Fruit fly (Drosophila melanogaster) whole organism, embryonic: ENCODE data around the gene IleRS-m.

Experiments used
- Adf1 ChIP-seq: fragments of 200-800 bp; sonication (Bioruptor generic); IDR thresholded peaks from 2 replicates; pipeline ENCODE4 v1.3.6; 2022; ENCODE audit warnings: missing biosample characterization, missing genetic modification characterization
- Asciz ChIP-seq: fragments of 200-800 bp; sonication (Bioruptor generic); optimal IDR thresholded peaks from 2 replicates; lab custom pipeline; 2017; ENCODE audit warnings: missing biosample characterization, mild to moderate bottlenecking, missing genetic modification characterization, missing genetic modification reagents
- CG10565 ChIP-seq: fragments of 200-800 bp; sonication (Bioruptor generic); optimal IDR thresholded peaks from 3 replicates; lab custom pipeline; 2016; ENCODE audit warnings: missing biosample characterization, mild to moderate bottlenecking, missing genetic modification characterization
- CG11723 ChIP-seq: fragments of 200-800 bp; sonication (Bioruptor generic); optimal IDR thresholded peaks from 2 replicates; lab custom pipeline; 2017; ENCODE audit warnings: missing biosample characterization, mild to moderate bottlenecking, missing genetic modification characterization
- CG14667 ChIP-seq: fragments of 200-800 bp; sonication (Bioruptor generic); IDR thresholded peaks from 2 replicates; pipeline ENCODE4 v1.3.6; 2022; ENCODE audit warnings: missing biosample characterization, missing genetic modification characterization
- CG17328 ChIP-seq: fragments of 200-800 bp; sonication (Bioruptor generic); IDR thresholded peaks from 2 replicates; pipeline ENCODE4 v1.3.6; 2022; ENCODE audit warnings: missing biosample characterization, missing genetic modification characterization
- CG17385 ChIP-seq: fragments of 200-800 bp; sonication (Bioruptor generic); optimal IDR thresholded peaks from 3 replicates; lab custom pipeline; 2018; ENCODE audit warnings: missing biosample characterization, mild to moderate bottlenecking, missing genetic modification characterization
- CG17829 ChIP-seq: fragments of 200-800 bp; optimal IDR thresholded peaks from 2 replicates; lab custom pipeline; 2019; ENCODE audit warnings: missing biosample characterization, mild to moderate bottlenecking, missing genetic modification characterization, moderate library complexity
- CG2678 ChIP-seq: fragments of 200-800 bp; sonication (Bioruptor generic); optimal IDR thresholded peaks from 3 replicates; lab custom pipeline; 2019; ENCODE audit warnings: missing biosample characterization, mild to moderate bottlenecking, missing genetic modification characterization, moderate library complexity
- CG30431 ChIP-seq: fragments of 200-800 bp; sonication (Bioruptor generic); optimal IDR thresholded peaks from 2 replicates; lab custom pipeline; 2017; ENCODE audit warnings: missing biosample characterization, missing genetic modification characterization
- CG31365 ChIP-seq: fragments of 200-800 bp; sonication (Bioruptor generic); optimal IDR thresholded peaks from 2 replicates; lab custom pipeline; 2018; ENCODE audit warnings: missing biosample characterization, mild to moderate bottlenecking, missing genetic modification characterization
- CG4282 ChIP-seq: fragments of 200-800 bp; sonication (Bioruptor generic); optimal IDR thresholded peaks from 2 replicates; lab custom pipeline; 2016; ENCODE audit warnings: missing biosample characterization, missing genetic modification characterization
- CG43689 ChIP-seq: fragments of 200-800 bp; sonication (Bioruptor generic); IDR thresholded peaks from 2 replicates; pipeline ENCODE4 v1.3.6; 2022; ENCODE audit warnings: missing biosample characterization, missing genetic modification characterization
- CG4424 ChIP-seq: fragments of 200-800 bp; sonication (Bioruptor generic); optimal IDR thresholded peaks from 3 replicates; lab custom pipeline; 2016; ENCODE audit warnings: missing biosample characterization, missing genetic modification characterization
- CG4730 ChIP-seq: fragments of 200-800 bp; sonication (Bioruptor generic); IDR thresholded peaks from 2 replicates; pipeline ENCODE4 v1.3.6; 2022; ENCODE audit warnings: missing biosample characterization, missing genetic modification characterization
- CG5180 ChIP-seq: fragments of 200-800 bp; sonication (Bioruptor generic); optimal IDR thresholded peaks from 3 replicates; lab custom pipeline; 2017; ENCODE audit warnings: missing biosample characterization, missing genetic modification characterization, mild to moderate bottlenecking, moderate library complexity, missing genetic modification reagents
- CG7271 ChIP-seq: fragments of 200-800 bp; sonication (Bioruptor generic); optimal IDR thresholded peaks from 2 replicates; lab custom pipeline; 2018; ENCODE audit warnings: missing biosample characterization, mild to moderate bottlenecking, missing genetic modification characterization, moderate library complexity
- CG7987 ChIP-seq: fragments of 200-800 bp; sonication (Bioruptor generic); optimal IDR thresholded peaks from 2 replicates; lab custom pipeline; 2018; ENCODE audit warnings: missing biosample characterization, mild to moderate bottlenecking, missing genetic modification characterization, moderate library complexity
- CG8089 ChIP-seq: fragments of 200-800 bp; sonication (Bioruptor generic); optimal IDR thresholded peaks from 3 replicates; lab custom pipeline; 2016; ENCODE audit warnings: missing biosample characterization, missing genetic modification characterization
- Dll ChIP-seq: fragments of 200-800 bp; sonication (Bioruptor generic); IDR thresholded peaks from 4 replicates; pipeline ENCODE4 v1.3.6; 2022; ENCODE audit warnings: missing biosample characterization, missing genetic modification characterization; ENCODE audit not compliant: partially characterized antibody
- Doc3 ChIP-seq: fragments of 200-800 bp; sonication (Bioruptor generic); IDR thresholded peaks from 3 replicates; pipeline ENCODE4 v1.3.6; 2022; ENCODE audit warnings: missing biosample characterization, missing genetic modification characterization; ENCODE audit not compliant: partially characterized antibody
- Dp ChIP-seq: fragments of 200-800 bp; sonication (Bioruptor generic); optimal IDR thresholded peaks from 2 replicates; lab custom pipeline; 2018; ENCODE audit warnings: missing biosample characterization, mild to moderate bottlenecking, missing genetic modification characterization, moderate library complexity
- Hmx ChIP-seq: fragments of 200-800 bp; sonication (Bioruptor generic); optimal IDR thresholded peaks from 2 replicates; lab custom pipeline; 2016; ENCODE audit warnings: missing biosample characterization, missing genetic modification characterization
- Hr51 ChIP-seq, 2 experiments: fragments of 200-800 bp; sonication (Bioruptor generic); optimal IDR thresholded peaks; 2 replicates in 1 of 2; 3 replicates in 1 of 2; lab custom pipeline; 2016 to 2018; ENCODE audit warnings: missing biosample characterization in 2 of 2, missing genetic modification characterization in 2 of 2, mild to moderate bottlenecking in 1 of 2, moderate library complexity in 1 of 2
- Lim3 ChIP-seq: fragments of 200-800 bp; sonication (Bioruptor generic); IDR thresholded peaks from 2 replicates; pipeline ENCODE4 v1.3.6; 2022; ENCODE audit warnings: missing biosample characterization, missing genetic modification characterization
- Max ChIP-seq: fragments of 200-800 bp; sonication (Bioruptor generic); optimal IDR thresholded peaks from 2 replicates; lab custom pipeline; 2016; ENCODE audit warnings: missing biosample characterization, mild to moderate bottlenecking, missing genetic modification characterization
- Meics ChIP-seq: fragments of 200-800 bp; sonication (Bioruptor generic); optimal IDR thresholded peaks from 2 replicates; lab custom pipeline; 2017; ENCODE audit warnings: missing biosample characterization, mild to moderate bottlenecking, missing genetic modification characterization
- NfI ChIP-seq: fragments of 200-800 bp; sonication (Bioruptor generic); optimal IDR thresholded peaks from 3 replicates; lab custom pipeline; 2018; ENCODE audit warnings: missing biosample characterization, mild to moderate bottlenecking, missing genetic modification characterization, moderate library complexity
- Optix ChIP-seq: fragments of 200-800 bp; sonication (Bioruptor generic); IDR thresholded peaks from 3 replicates; pipeline ENCODE4 v1.3.6; 2022; ENCODE audit warnings: missing biosample characterization, missing genetic modification characterization
- Sin3A ChIP-seq: fragments of >200 bp; optimal IDR thresholded peaks from 2 replicates; lab custom pipeline; 2018
- Six4 ChIP-seq: fragments of 200-800 bp; sonication (Bioruptor generic); optimal IDR thresholded peaks from 2 replicates; lab custom pipeline; 2016; ENCODE audit warnings: missing biosample characterization, missing genetic modification characterization
- ap ChIP-seq: fragments of 200-800 bp; sonication (Bioruptor generic); IDR thresholded peaks from 2 replicates; pipeline ENCODE4 v1.3.6; 2022; ENCODE audit warnings: missing biosample characterization, missing genetic modification characterization
- crp ChIP-seq, 2 experiments: fragments of 200-800 bp; sonication (Bioruptor generic); optimal IDR thresholded peaks; 2 replicates in 1 of 2; 3 replicates in 1 of 2; lab custom pipeline; 2017; ENCODE audit warnings: missing biosample characterization in 2 of 2, missing genetic modification characterization in 2 of 2, mild to moderate bottlenecking in 1 of 2, moderate library complexity in 1 of 2
- dan ChIP-seq: fragments of 200-800 bp; sonication (Bioruptor generic); IDR thresholded peaks from 2 replicates; pipeline ENCODE4 v1.3.6; 2022; ENCODE audit warnings: missing biosample characterization, missing genetic modification characterization
- dati ChIP-seq: fragments of 200-800 bp; sonication (Bioruptor generic); IDR thresholded peaks from 2 replicates; pipeline ENCODE4 v1.3.6; 2022; ENCODE audit warnings: missing biosample characterization, missing genetic modification characterization
- grn ChIP-seq: fragments of 200-800 bp; sonication (Bioruptor generic); optimal IDR thresholded peaks from 3 replicates; lab custom pipeline; 2017; ENCODE audit warnings: missing biosample characterization, missing genetic modification characterization
- hbn ChIP-seq: fragments of 200-800 bp; sonication (Bioruptor generic); IDR thresholded peaks from 2 replicates; pipeline ENCODE4 v1.3.6; 2022; ENCODE audit warnings: missing biosample characterization, missing genetic modification characterization; ENCODE audit not compliant: partially characterized antibody
- insv ChIP-seq, 2 experiments: fragments of 200-800 bp; sonication (Bioruptor generic); optimal IDR thresholded peaks; 3 replicates each; lab custom pipeline; 2016 to 2018; ENCODE audit warnings: missing biosample characterization in 2 of 2, missing genetic modification characterization in 2 of 2
- kah ChIP-seq: fragments of 200-800 bp; sonication (Bioruptor generic); optimal IDR thresholded peaks from 2 replicates; lab custom pipeline; 2018; ENCODE audit warnings: missing biosample characterization, mild to moderate bottlenecking, missing genetic modification characterization
- knrl ChIP-seq: fragments of 200-800 bp; sonication (Bioruptor generic); IDR thresholded peaks from 3 replicates; pipeline ENCODE4 v1.3.6; 2022; ENCODE audit warnings: missing biosample characterization, missing genetic modification characterization; ENCODE audit not compliant: partially characterized antibody
- mirr ChIP-seq: fragments of 200-800 bp; sonication (Bioruptor generic); optimal IDR thresholded peaks from 3 replicates; lab custom pipeline; 2018; ENCODE audit warnings: missing biosample characterization, mild to moderate bottlenecking, missing genetic modification characterization
- onecut ChIP-seq: fragments of 200-800 bp; sonication (Bioruptor generic); IDR thresholded peaks from 2 replicates; pipeline ENCODE4 v1.3.6; 2022; ENCODE audit warnings: missing biosample characterization, missing genetic modification characterization
- pan ChIP-seq, 4 experiments: fragments of >200 bp in 3 of 4; fragments of 200-800 bp in 1 of 4; sonication (Bioruptor generic) in 1 of 4; optimal IDR thresholded peaks in 3 of 4; IDR thresholded peaks in 1 of 4; 2 replicates each; pipeline versions ENCODE4 v1.3.6 to Lab custom; 2017 to 2022; ENCODE audit warnings: missing biosample characterization in 2 of 4, missing genetic modification characterization in 2 of 4, mixed read lengths in 1 of 4
- ro ChIP-seq: fragments of 200-800 bp; sonication (Bioruptor generic); IDR thresholded peaks from 2 replicates; pipeline ENCODE4 v1.3.6; 2022; ENCODE audit warnings: missing biosample characterization, missing genetic modification characterization
- scrt ChIP-seq: fragments of 200-800 bp; sonication (Bioruptor generic); optimal IDR thresholded peaks from 2 replicates; lab custom pipeline; 2018; ENCODE audit warnings: missing biosample characterization, mild to moderate bottlenecking, missing genetic modification characterization, moderate library complexity
- sd ChIP-seq: fragments of 200-800 bp; sonication (Bioruptor generic); optimal IDR thresholded peaks from 3 replicates; lab custom pipeline; 2018; ENCODE audit warnings: missing biosample characterization, mild to moderate bottlenecking, missing genetic modification characterization, moderate library complexity
- slbo ChIP-seq: fragments of 200-800 bp; sonication (Bioruptor generic); IDR thresholded peaks from 2 replicates; pipeline ENCODE4 v1.3.6; 2022; ENCODE audit warnings: missing biosample characterization, missing genetic modification characterization
- ssp ChIP-seq: fragments of 200-800 bp; sonication (Bioruptor generic); IDR thresholded peaks from 2 replicates; pipeline ENCODE4 v1.3.6; 2022; ENCODE audit warnings: missing biosample characterization, missing genetic modification characterization
- tin ChIP-seq: fragments of 200-800 bp; sonication (Bioruptor generic); optimal IDR thresholded peaks from 3 replicates; lab custom pipeline; 2016; ENCODE audit warnings: missing biosample characterization, missing genetic modification characterization
- vvl ChIP-seq: fragments of 200-800 bp; sonication (Bioruptor generic); IDR thresholded peaks from 2 replicates; pipeline ENCODE4 v1.3.6; 2022; ENCODE audit warnings: missing biosample characterization, missing genetic modification characterization

IleRS-m gene

dm6 chr3L:16105528-16105927 lies 5.4 kb downstream of the IleRS-m start, which contains the start of the genes IntS9 and CG43295 (continued):
- TF ChIP-seq CG8089 = peak; percentile 84
- TF ChIP-seq CG17829 (tag; lab: Kevin White, UChicago) = peak; percentile 82
- peak; percentile 93 for TF ChIP-seq scrt (GFP tag; lab: Kevin White, UChicago)
- TF ChIP-seq insv (GFP tag; optimal IDR thresholded peaks at IDR 0.05; lab: Kevin White, UChicago) = no peak
- no peak for TF ChIP-seq CG11723
- TF ChIP-seq mirr (GFP tag; lab: Kevin White, UChicago) = no peak
- no peak for TF ChIP-seq grn (GFP tag; lab: Kevin White, UChicago)
- TF ChIP-seq sd (tag; lab: Kevin White, UChicago) = no peak
- TF ChIP-seq Six4 (GFP tag; lab: Kevin White, UChicago) = peak; percentile 82
- TF ChIP-seq pan (optimal IDR thresholded peaks at IDR 0.05; lab: Kevin White, UChicago) = no peak
- peak in 1 of 2 experiments; percentile 90 for TF ChIP-seq pan (GFP tag; optimal IDR thresholded peaks at IDR 0.05 in 1 of 2, IDR thresholded peaks at IDR 0.05 in 1 of 2)
- TF ChIP-seq CG7987 = peak; percentile 56
- peak; percentile 34 for TF ChIP-seq kah (GFP tag; lab: Kevin White, UChicago)
- TF ChIP-seq NfI (GFP tag; lab: Kevin White, UChicago) = peak; percentile 77
- no peak for TF ChIP-seq Lim3 (GFP tag; lab: Robert Waterston, UW)
- TF ChIP-seq CG4424 = peak; percentile 87
- peak; percentile 57; the same call in 2 of the 3 replicates for TF ChIP-seq knrl (GFP tag; lab: Robert Waterston, UW)
- peak; percentile 31 for TF ChIP-seq CG10565 (GFP tag; lab: Kevin White, UChicago)
- TF ChIP-seq CG4730 (GFP tag; lab: Robert Waterston, UW) = peak; percentile 79
- peak; percentile 70 for TF ChIP-seq CG7271 (tag; lab: Kevin White, UChicago)
- TF ChIP-seq ro (GFP tag; lab: Robert Waterston, UW) = no peak
- TF ChIP-seq CG5180 = no peak
- TF ChIP-seq CG30431 (GFP tag; lab: Kevin White, UChicago) = peak; percentile 75
- peak in 1 of 2 experiments; percentile 75 for TF ChIP-seq Hr51 (GFP tag; optimal IDR thresholded peaks at IDR 0.05; lab: Kevin White, UChicago)
- no peak; the same call in 1 of the 2 replicates for TF ChIP-seq Adf1 (GFP tag; lab: Robert Waterston, UW)
- no peak for TF ChIP-seq Asciz (GFP tag; lab: Kevin White, UChicago)
- no peak; the same call in 2 of the 3 replicates for TF ChIP-seq Doc3 (GFP tag; lab: Robert Waterston, UW)
- TF ChIP-seq Optix = peak; percentile 82
- peak; percentile 69 for TF ChIP-seq CG17385 (GFP tag; lab: Kevin White, UChicago)
- TF ChIP-seq Max (GFP tag; lab: Kevin White, UChicago) = peak; percentile 78
- peak; percentile 53 for TF ChIP-seq CG43689 (GFP tag; lab: Robert Waterston, UW)
- peak; percentile 66 for TF ChIP-seq CG14667
- peak; percentile 39 for TF ChIP-seq Sin3A (lab: Kevin White, UChicago)
- no peak for TF ChIP-seq CG2678 (tag; lab: Kevin White, UChicago)
- TF ChIP-seq dati = peak; percentile 82
- TF ChIP-seq Meics (GFP tag; lab: Kevin White, UChicago) = peak; percentile 69
- TF ChIP-seq dan (GFP tag; lab: Robert Waterston, UW) = no peak; the same call in 1 of the 2 replicates
- peak; percentile 79 for TF ChIP-seq ap (GFP tag; lab: Robert Waterston, UW)
- peak; percentile 47 for TF ChIP-seq onecut (GFP tag; lab: Robert Waterston, UW)
- peak; percentile 44 for TF ChIP-seq Dp (GFP tag; lab: Kevin White, UChicago)
- TF ChIP-seq Hmx (GFP tag; lab: Kevin White, UChicago) = peak; percentile 51
- TF ChIP-seq CG31365 = peak; percentile 36
- peak; percentile 90 for TF ChIP-seq tin
- peak; percentile 55 for TF ChIP-seq ssp (GFP tag; lab: Robert Waterston, UW)
- peak; percentile 87 for TF ChIP-seq slbo (GFP tag; lab: Robert Waterston, UW)
- TF ChIP-seq vvl (GFP tag; lab: Robert Waterston, UW) = peak; percentile 93
- peak; percentile 69 for TF ChIP-seq CG4282 (GFP tag; lab: Kevin White, UChicago)
- 0 out of 4 replicates have a peak, but pooled peaks have one; percentile 25 for TF ChIP-seq Dll (GFP tag; lab: Robert Waterston, UW)
- TF ChIP-seq CG17328 (GFP tag; lab: Robert Waterston, UW) = peak; percentile 90
- peak in 1 of 2 experiments; percentile 34 for TF ChIP-seq crp (GFP tag; optimal IDR thresholded peaks at IDR 0.05; lab: Kevin White, UChicago)
- TF ChIP-seq hbn (GFP tag; lab: Robert Waterston, UW) = no peak
